Worm (Caenorhabditis elegans): ENCODE data around the gene T16A1.10.

DNA sequence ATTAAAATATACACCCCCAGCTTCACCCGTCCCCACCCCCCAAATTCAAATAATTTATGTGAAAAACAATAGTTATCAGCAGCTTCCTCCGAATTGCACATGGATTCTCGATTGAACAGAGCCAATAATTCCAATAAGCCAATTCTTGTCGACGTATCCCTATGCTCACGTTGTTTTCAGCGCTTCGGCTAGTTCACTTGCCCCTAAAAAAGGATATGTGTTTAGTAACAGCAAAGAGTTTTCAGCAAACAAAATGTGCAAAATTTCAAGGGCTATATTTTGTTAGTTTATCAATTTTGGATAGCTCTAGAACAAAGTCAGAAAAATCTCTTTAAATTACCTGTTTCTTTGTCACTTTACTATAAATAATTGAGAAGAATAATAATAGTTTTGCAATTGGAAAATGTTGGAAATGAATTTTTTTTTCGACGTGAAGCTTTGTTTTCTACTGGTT is 8.1 kb downstream of the T16A1.10 start, which contains the start of the genes T16A1.5 and fbxc-49:
- no peak for TF ChIP-seq fkh-2 (tag; optimal IDR thresholded peaks at IDR 0.05)
- no peak for TF ChIP-seq ceh-28 (tag; optimal IDR thresholded peaks at IDR 0.05)
- no peak for TF ChIP-seq nhr-12 (tag; optimal IDR thresholded peaks at IDR 0.05)
- no peak for TF ChIP-seq nhr-25 (tag; optimal IDR thresholded peaks at IDR 0.05)
- TF ChIP-seq elt-1 (tag; optimal IDR thresholded peaks at IDR 0.05): no peak
- TF ChIP-seq tbx-2 (tag; optimal IDR thresholded peaks at IDR 0.05): no peak
- no peak for TF ChIP-seq skn-1 (tag; optimal IDR thresholded peaks at IDR 0.05)
- no peak for TF ChIP-seq snpc-4 (tag; optimal IDR thresholded peaks at IDR 0.05)
- no peak for TF ChIP-seq unc-62 (GFP tag; optimal IDR thresholded peaks at IDR 0.05)
- TF ChIP-seq pha-4 (tag; optimal IDR thresholded peaks at IDR 0.05): no peak
- no peak for TF ChIP-seq elt-3 (tag; optimal IDR thresholded peaks at IDR 0.05)
